Worm (Caenorhabditis elegans) whole organism, young adult: ENCODE data around the gene F28C6.8.

ENCODE experiments used
- B0019.2 ChIP-seq: fragments of 200-800 bp; sonication (Bioruptor generic); conservative IDR thresholded peaks from 2 replicates; pipeline ENCODE4 v1.3.6; 2022; ENCODE audit warnings: missing genetic modification reagents, missing genetic modification characterization, missing compliant biosample characterization
- B0336.3 ChIP-seq: fragments of 200-800 bp; sonication (Bioruptor generic); IDR thresholded peaks from 2 replicates; pipeline ENCODE4 v1.3.6; 2022; ENCODE audit warnings: missing genetic modification characterization, missing compliant biosample characterization
- F10E7.11 ChIP-seq: sonication (generic microtip); optimal IDR thresholded peaks from 2 replicates; lab custom pipeline; 2017; ENCODE audit warnings: mild to moderate bottlenecking, missing genetic modification characterization, moderate library complexity, missing compliant biosample characterization
- F22D6.2 ChIP-seq: sonication (generic microtip); optimal IDR thresholded peaks from 2 replicates; lab custom pipeline; 2016; ENCODE audit warnings: mild to moderate bottlenecking, missing genetic modification characterization, missing compliant biosample characterization
- F39B2.1 ChIP-seq: fragments of 200-800 bp; sonication (Bioruptor generic); IDR thresholded peaks from 2 replicates; pipeline ENCODE4 v1.3.6; 2022; ENCODE audit warnings: missing genetic modification reagents, missing genetic modification characterization, missing compliant biosample characterization
- F55B11.4 ChIP-seq: sonication (generic microtip); optimal IDR thresholded peaks from 2 replicates; lab custom pipeline; 2016; ENCODE audit warnings: missing compliant biosample characterization, missing genetic modification characterization, borderline replicate concordance; ENCODE audit not compliant: insufficient read depth
- F57A8.1 ChIP-seq: fragments of 200-800 bp; sonication (Bioruptor generic); optimal IDR thresholded peaks from 2 replicates; lab custom pipeline; 2018; ENCODE audit warnings: mild to moderate bottlenecking, missing genetic modification characterization, moderate library complexity, missing compliant biosample characterization
- K12H6.12 ChIP-seq: fragments of 200-800 bp; sonication (Bioruptor generic); optimal IDR thresholded peaks from 2 replicates; lab custom pipeline; 2018; ENCODE audit warnings: mild to moderate bottlenecking, missing genetic modification characterization, missing compliant biosample characterization
- T07F8.4 ChIP-seq: sonication (generic microtip); optimal IDR thresholded peaks from 2 replicates; lab custom pipeline; 2016; ENCODE audit warnings: mild to moderate bottlenecking, missing genetic modification characterization, moderate library complexity, missing compliant biosample characterization
- Y67H2A.10 ChIP-seq: fragments of 200-800 bp; sonication (Bioruptor generic); conservative IDR thresholded peaks from 2 replicates; pipeline ENCODE4 v1.3.6; 2022; ENCODE audit warnings: missing genetic modification reagents, missing genetic modification characterization, missing compliant biosample characterization
- Y95B8A.8 ChIP-seq: fragments of 200-800 bp; sonication (Bioruptor generic); IDR thresholded peaks from 2 replicates; pipeline ENCODE4 v1.3.6; 2022; ENCODE audit warnings: missing genetic modification reagents, missing genetic modification characterization, missing compliant biosample characterization
- ZK185.1 ChIP-seq: sonication (generic microtip); optimal IDR thresholded peaks from 2 replicates; lab custom pipeline; 2016; ENCODE audit warnings: mild to moderate bottlenecking, missing genetic modification characterization, missing compliant biosample characterization; ENCODE audit not compliant: poor library complexity, severe bottlenecking
- atf-7 ChIP-seq: sonication (generic microtip); optimal IDR thresholded peaks from 2 replicates; lab custom pipeline; 2017; ENCODE audit warnings: mild to moderate bottlenecking, missing genetic modification characterization, missing compliant biosample characterization
- ceh-100 ChIP-seq: fragments of 200-800 bp; sonication (Bioruptor generic); IDR thresholded peaks from 2 replicates; pipeline ENCODE4 v1.3.6; 2022; ENCODE audit warnings: missing genetic modification reagents, missing genetic modification characterization, missing compliant biosample characterization
- ceh-40 ChIP-seq: fragments of 200-800 bp; sonication (Bioruptor generic); IDR thresholded peaks from 2 replicates; pipeline ENCODE4 v1.3.6; 2022; ENCODE audit warnings: missing genetic modification characterization, missing compliant biosample characterization
- ceh-91 ChIP-seq: fragments of 200-800 bp; sonication (Bioruptor generic); IDR thresholded peaks from 2 replicates; pipeline ENCODE4 v1.3.6; 2022; ENCODE audit warnings: missing genetic modification reagents, missing genetic modification characterization, missing compliant biosample characterization
- die-1 ChIP-seq: sonication (generic microtip); optimal IDR thresholded peaks from 2 replicates; lab custom pipeline; 2016; ENCODE audit warnings: missing genotype, mild to moderate bottlenecking, missing genetic modification characterization, missing compliant biosample characterization
- dox-1 ChIP-seq: fragments of 200-800 bp; sonication (Bioruptor generic); IDR thresholded peaks from 2 replicates; pipeline ENCODE4 v1.3.6; 2022; ENCODE audit warnings: missing genetic modification reagents, missing genetic modification characterization, missing compliant biosample characterization
- egl-44 ChIP-seq: fragments of 200-800 bp; sonication (Bioruptor generic); IDR thresholded peaks from 2 replicates; pipeline ENCODE4 v1.3.6; 2022; ENCODE audit warnings: missing genetic modification reagents, missing genetic modification characterization, missing compliant biosample characterization
- gei-17 ChIP-seq: fragments of 200-800 bp; sonication (Bioruptor generic); optimal IDR thresholded peaks from 2 replicates; lab custom pipeline; 2018; ENCODE audit warnings: mild to moderate bottlenecking, missing genetic modification characterization, missing compliant biosample characterization
- hlh-12 ChIP-seq: sonication (generic microtip); optimal IDR thresholded peaks from 2 replicates; lab custom pipeline; 2016; ENCODE audit warnings: missing genetic modification characterization, missing compliant biosample characterization
- hlh-26 ChIP-seq: fragments of 200-800 bp; sonication (Bioruptor generic); conservative IDR thresholded peaks from 2 replicates; pipeline ENCODE4 v1.3.6; 2022; ENCODE audit warnings: missing genetic modification reagents, missing genetic modification characterization, missing compliant biosample characterization
- lag-1 ChIP-seq: fragments of 200-800 bp; sonication (Bioruptor generic); IDR thresholded peaks from 2 replicates; pipeline ENCODE4 v1.3.6; 2022; ENCODE audit warnings: missing genetic modification reagents, missing genetic modification characterization, missing compliant biosample characterization
- lin-35 ChIP-seq, 3 experiments: fragments of 150-350 bp in 2 of 3; sonication (generic microtip) in 1 of 3; optimal IDR thresholded peaks; 2 replicates each; lab custom pipeline; 2014 to 2018; ENCODE audit warnings: missing biosample characterization in 3 of 3, missing genetic modification characterization in 3 of 3, missing genetic modification reagents in 3 of 3
- lin-54 ChIP-seq: fragments of 200-800 bp; sonication (Bioruptor generic); optimal IDR thresholded peaks from 2 replicates; lab custom pipeline; 2018; ENCODE audit warnings: mild to moderate bottlenecking, missing genetic modification characterization, missing compliant biosample characterization
- lsl-1 ChIP-seq: fragments of 200-800 bp; sonication (Bioruptor generic); optimal IDR thresholded peaks from 2 replicates; lab custom pipeline; 2018; ENCODE audit warnings: mild to moderate bottlenecking, missing genetic modification characterization, moderate library complexity, missing compliant biosample characterization
- madf-10 ChIP-seq: sonication (generic microtip); optimal IDR thresholded peaks from 2 replicates; lab custom pipeline; 2016; ENCODE audit warnings: mild to moderate bottlenecking, missing genetic modification characterization, missing compliant biosample characterization
- madf-3 ChIP-seq: fragments of 200-800 bp; sonication (Bioruptor generic); IDR thresholded peaks from 2 replicates; pipeline ENCODE4 v1.3.6; 2022; ENCODE audit warnings: missing genetic modification reagents, missing genetic modification characterization, missing compliant biosample characterization
- madf-6 ChIP-seq: fragments of 200-800 bp; sonication (Bioruptor generic); IDR thresholded peaks from 2 replicates; pipeline ENCODE4 v1.3.6; 2022; ENCODE audit warnings: missing genetic modification reagents, missing genetic modification characterization, missing compliant biosample characterization
- madf-8 ChIP-seq: fragments of 200-800 bp; sonication (Bioruptor generic); conservative IDR thresholded peaks from 2 replicates; pipeline ENCODE4 v1.3.6; 2022; ENCODE audit warnings: missing genetic modification reagents, missing genetic modification characterization, missing compliant biosample characterization
- mel-28 ChIP-seq: sonication (generic microtip); optimal IDR thresholded peaks from 2 replicates; lab custom pipeline; 2016; ENCODE audit warnings: borderline replicate concordance, mild to moderate bottlenecking, missing genetic modification characterization, missing compliant biosample characterization
- nfyb-1 ChIP-seq: fragments of 200-800 bp; sonication (Bioruptor generic); IDR thresholded peaks from 2 replicates; pipeline ENCODE4 v1.3.6; 2022; ENCODE audit warnings: missing genetic modification reagents, missing genetic modification characterization, missing compliant biosample characterization
- nhr-90 ChIP-seq: sonication (generic microtip); optimal IDR thresholded peaks from 2 replicates; lab custom pipeline; 2016; ENCODE audit warnings: missing genotype, mild to moderate bottlenecking, missing genetic modification characterization, missing compliant biosample characterization
- pbrm-1 ChIP-seq: fragments of 200-800 bp; sonication (Bioruptor generic); IDR thresholded peaks from 2 replicates; pipeline ENCODE4 v1.3.6; 2022; ENCODE audit warnings: missing genetic modification reagents, missing genetic modification characterization, missing compliant biosample characterization
- rec-8 ChIP-seq, 2 experiments: sonication (generic microtip); optimal IDR thresholded peaks; 2 replicates each; lab custom pipeline; 2016; ENCODE audit warnings: mild to moderate bottlenecking in 2 of 2, missing genetic modification characterization in 2 of 2, missing genetic modification reagents in 2 of 2, missing genotype in 2 of 2, missing biosample characterization in 1 of 2, missing compliant biosample characterization in 1 of 2, moderate library complexity in 1 of 2
- rpc-1 ChIP-seq, 2 experiments: fragments of 150-350 bp in 1 of 2; sonication (generic microtip) in 1 of 2; optimal IDR thresholded peaks; 2 replicates each; lab custom pipeline; 2014 to 2018; ENCODE audit warnings: missing biosample characterization in 1 of 2, missing genetic modification characterization in 1 of 2, missing genetic modification reagents in 1 of 2, missing genotype in 1 of 2
- snpc-4 ChIP-seq, 5 experiments: fragments of 150-350 bp in 1 of 5; sonication (generic microtip) in 4 of 5; optimal IDR thresholded peaks; 2 replicates each; lab custom pipeline; 2014 to 2018; ENCODE audit warnings: missing genetic modification characterization in 5 of 5, missing biosample characterization in 3 of 5, antibody characterized with exemption in 2 of 5, mild to moderate bottlenecking in 2 of 5, missing compliant biosample characterization in 2 of 5, missing genotype in 2 of 5, moderate library complexity in 2 of 5, missing genetic modification reagents in 1 of 5
- somi-1 ChIP-seq: fragments of 200-800 bp; sonication (Bioruptor generic); optimal IDR thresholded peaks from 2 replicates; lab custom pipeline; 2018; ENCODE audit warnings: mild to moderate bottlenecking, missing genetic modification characterization, missing compliant biosample characterization
- tbp1 ChIP-seq: fragments of 200-800 bp; sonication (Bioruptor generic); optimal IDR thresholded peaks from 2 replicates; lab custom pipeline; 2018; ENCODE audit warnings: mild to moderate bottlenecking, missing genetic modification characterization, missing compliant biosample characterization
- tbx-9 ChIP-seq: sonication (generic microtip); optimal IDR thresholded peaks from 2 replicates; lab custom pipeline; 2016; ENCODE audit warnings: borderline replicate concordance, missing genetic modification characterization, inconsistent platforms, missing compliant biosample characterization
- tlf-1 ChIP-seq: fragments of 200-800 bp; sonication (Bioruptor generic); optimal IDR thresholded peaks from 2 replicates; lab custom pipeline; 2018; ENCODE audit warnings: mild to moderate bottlenecking, missing genetic modification characterization, missing compliant biosample characterization
- xnd-1 ChIP-seq: sonication (generic microtip); optimal IDR thresholded peaks from 2 replicates; lab custom pipeline; 2016; ENCODE audit warnings: missing genotype, missing genetic modification reagents, missing genetic modification characterization, missing compliant biosample characterization
- ztf-22 ChIP-seq: fragments of 200-800 bp; sonication (Bioruptor generic); optimal IDR thresholded peaks from 2 replicates; lab custom pipeline; 2018; ENCODE audit warnings: mild to moderate bottlenecking, missing genetic modification characterization, moderate library complexity, missing compliant biosample characterization
- ztf-28 ChIP-seq: fragments of 200-800 bp; sonication (Bioruptor generic); IDR thresholded peaks from 2 replicates; pipeline ENCODE4 v1.3.6; 2022; ENCODE audit warnings: missing genetic modification reagents, missing genetic modification characterization, missing compliant biosample characterization
- ztf-6 ChIP-seq: fragments of 200-800 bp; sonication (Bioruptor generic); IDR thresholded peaks from 2 replicates; pipeline ENCODE4 v1.3.6; 2022; ENCODE audit warnings: missing genetic modification reagents, missing genetic modification characterization, missing compliant biosample characterization

The F28C6.8 gene

ce11 chrII:8575184-8575583 is 31.5 kb upstream of the F28C6.8 start, which contains the start of gene puf-5 (continued):
- peak; percentile 70 for TF ChIP-seq ceh-91
- peak in 1 of 3 experiments; percentile 2 for TF ChIP-seq lin-35 (GFP tag; optimal IDR thresholded peaks at IDR 0.05; lab: Kevin White, UChicago)
- TF ChIP-seq ZK185.1 (tag; lab: Kevin White, UChicago) = no peak
- TF ChIP-seq xnd-1 = peak; percentile 85
- no peak for TF ChIP-seq hlh-12 (tag; lab: Kevin White, UChicago)
- peak; percentile 15 for TF ChIP-seq tbp1 (GFP tag; lab: Kevin White, UChicago)
- TF ChIP-seq madf-8 (GFP tag; lab: Robert Waterston, UW) = peak; percentile 88
- no peak for TF ChIP-seq F10E7.11 (tag; lab: Kevin White, UChicago)
- TF ChIP-seq tlf-1 (GFP tag; lab: Kevin White, UChicago) = peak; percentile 25
- TF ChIP-seq dox-1 (GFP tag; lab: Robert Waterston, UW) = 0 out of 2 replicates have a peak, but pooled peaks have one; percentile 11
- no peak for TF ChIP-seq K12H6.12
- TF ChIP-seq hlh-26 (GFP tag; lab: Robert Waterston, UW) = no peak
- no peak for TF ChIP-seq egl-44 (GFP tag; lab: Robert Waterston, UW)
- TF ChIP-seq mel-28 (tag; lab: Kevin White, UChicago) = no peak
- TF ChIP-seq ceh-100 = no peak
- TF ChIP-seq tbx-9 (tag; lab: Kevin White, UChicago) = no peak
- peak; percentile 21 for TF ChIP-seq snpc-4 (GFP tag; optimal IDR thresholded peaks at IDR 0.05; lab: Kevin White, UChicago)
- TF ChIP-seq snpc-4 (tag; optimal IDR thresholded peaks at IDR 0.05; lab: Kevin White, UChicago) = peak in 1 of 4 experiments; percentile 22
- TF ChIP-seq lin-54 (GFP tag; lab: Kevin White, UChicago) = peak; percentile 44

ce11 chrII:8577509-8578099 is 29.0 kb upstream of the F28C6.8 start, which contains the start of gene F54C9.9:
TSS of gene F54C9.9 (plus strand) at chrII:8578049.
- TF ChIP-seq atf-7 (tag; lab: Kevin White, UChicago) (no peak), F55B11.4 (tag; lab: Kevin White, UChicago) (no peak), lsl-1 (GFP tag; lab: Kevin White, UChicago) (peak; percentile 50), die-1 (tag; lab: Kevin White, UChicago) (peak; percentile 49), B0336.3 (peak; percentile 73; the same call in 1 of the 2 replicates), F39B2.1 (GFP tag; lab: Robert Waterston, UW) (no peak), gei-17 (no peak), lag-1 (GFP tag; lab: Robert Waterston, UW) (no peak), madf-6 (GFP tag; lab: Robert Waterston, UW) (peak; percentile 71), T07F8.4 (tag; lab: Kevin White, UChicago) (no peak), madf-10 (tag; lab: Kevin White, UChicago) (no peak), nfyb-1 (GFP tag; lab: Robert Waterston, UW) (no peak), pbrm-1 (GFP tag; lab: Robert Waterston, UW) (0 out of 2 replicates have a peak, but pooled peaks have one; percentile 31), F22D6.2 (tag; lab: Kevin White, UChicago) (no peak), rpc-1 (optimal IDR thresholded peaks at IDR 0.05; lab: Kevin White, UChicago) (no peak), rpc-1 (tag; optimal IDR thresholded peaks at IDR 0.05; lab: Kevin White, UChicago) (peak; percentile 0), Y95B8A.8 (peak; percentile 77), ztf-22 (GFP tag; lab: Kevin White, UChicago) (no peak), ztf-28 (GFP tag; lab: Robert Waterston, UW) (no peak), B0019.2 (GFP tag; lab: Robert Waterston, UW) (no peak), ceh-40 (GFP tag; lab: Robert Waterston, UW) (0 out of 2 replicates have a peak, but pooled peaks have one; percentile 2), somi-1 (no peak), lin-35 (GFP tag; optimal IDR thresholded peaks at IDR 0.05; lab: Kevin White, UChicago) (peak in 1 of 3 experiments; percentile 41), snpc-4 (GFP tag; optimal IDR thresholded peaks at IDR 0.05; lab: Kevin White, UChicago) (peak; percentile 44), snpc-4 (tag; optimal IDR thresholded peaks at IDR 0.05; lab: Kevin White, UChicago) (peak in 2 of 4 experiments; percentile 19 to 27), madf-3 (GFP tag; lab: Robert Waterston, UW) (peak; percentile 74; the same call in 1 of the 2 replicates), nhr-90 (no peak), rec-8 (tag; optimal IDR thresholded peaks at IDR 0.05; lab: Kevin White, UChicago) (no peak), F57A8.1 (GFP tag; lab: Kevin White, UChicago) (no peak), Y67H2A.10 (GFP tag; lab: Robert Waterston, UW) (no peak), ztf-6 (GFP tag; lab: Robert Waterston, UW) (no peak)
